Worm (Caenorhabditis elegans) whole organism, L3 larva: ENCODE measurements around the gene clec-3.

Experiments
- R02D3.7 ChIP-seq: fragments of 150-350 bp; optimal IDR thresholded peaks from 2 replicates; lab custom pipeline; 2014; ENCODE audit warnings: missing biosample characterization, missing genetic modification characterization
- ZK546.5 ChIP-seq: sonication (generic microtip); optimal IDR thresholded peaks from 2 replicates; lab custom pipeline; 2017; ENCODE audit warnings: missing biosample characterization, missing genetic modification characterization
- aly-2 ChIP-seq: fragments of 150-350 bp; optimal IDR thresholded peaks from 2 replicates; lab custom pipeline; 2014; ENCODE audit warnings: missing biosample characterization, missing genetic modification characterization
- ama-1 ChIP-seq: fragments of 150-350 bp; optimal IDR thresholded peaks from 2 replicates; lab custom pipeline; 2018
- ceh-16 ChIP-seq: sonication (generic microtip); optimal IDR thresholded peaks from 2 replicates; lab custom pipeline; 2017; ENCODE audit warnings: missing biosample characterization, missing genetic modification characterization
- ceh-28 ChIP-seq: fragments of 150-350 bp; optimal IDR thresholded peaks from 2 replicates; lab custom pipeline; 2014; ENCODE audit warnings: missing biosample characterization, missing genetic modification reagents, missing genetic modification characterization
- ceh-82 ChIP-seq: fragments of 150-350 bp; optimal IDR thresholded peaks from 2 replicates; lab custom pipeline; 2014; ENCODE audit warnings: missing biosample characterization, missing genetic modification characterization
- ceh-9 ChIP-seq: sonication (generic microtip); optimal IDR thresholded peaks from 2 replicates; lab custom pipeline; 2018; ENCODE audit warnings: missing biosample characterization, missing genetic modification characterization
- daf-12 ChIP-seq: fragments of 150-350 bp; optimal IDR thresholded peaks from 2 replicates; lab custom pipeline; 2014; ENCODE audit warnings: missing biosample characterization, missing genetic modification reagents, missing genetic modification characterization
- egl-27 ChIP-seq: sonication (generic microtip); optimal IDR thresholded peaks from 4 replicates; lab custom pipeline; 2017; ENCODE audit warnings: missing biosample characterization, missing genetic modification reagents, missing genetic modification characterization
- egl-5 ChIP-seq: fragments of 150-350 bp; optimal IDR thresholded peaks from 2 replicates; lab custom pipeline; 2017; ENCODE audit warnings: missing biosample characterization, missing genetic modification reagents, missing genetic modification characterization, inconsistent platforms
- elt-1 ChIP-seq: fragments of 150-350 bp; optimal IDR thresholded peaks from 2 replicates; lab custom pipeline; 2014; ENCODE audit warnings: missing biosample characterization, missing genetic modification characterization
- elt-2 ChIP-seq: sonication (generic microtip); optimal IDR thresholded peaks from 2 replicates; lab custom pipeline; 2016; ENCODE audit warnings: missing genetic modification reagents, mild to moderate bottlenecking, missing genetic modification characterization, missing compliant biosample characterization
- elt-3 ChIP-seq, 3 experiments: fragments of 150-350 bp in 1 of 3; sonication (generic microtip) in 2 of 3; optimal IDR thresholded peaks; 2 replicates in 2 of 3; 4 replicates in 1 of 3; lab custom pipeline; 2014 to 2017; ENCODE audit warnings: missing biosample characterization in 3 of 3, missing genetic modification characterization in 3 of 3
- eor-1 ChIP-seq, 2 experiments: fragments of 150-350 bp; optimal IDR thresholded peaks; 2 replicates each; lab custom pipeline; 2014 to 2018; ENCODE audit warnings: missing biosample characterization in 2 of 2, missing genetic modification characterization in 2 of 2
- hmg-11 ChIP-seq: sonication (generic microtip); optimal IDR thresholded peaks from 2 replicates; lab custom pipeline; 2016; ENCODE audit warnings: missing genetic modification characterization, missing compliant biosample characterization
- jun-1 ChIP-seq: fragments of 150-350 bp; optimal IDR thresholded peaks from 2 replicates; lab custom pipeline; 2014; ENCODE audit warnings: missing biosample characterization, missing genetic modification reagents, missing genetic modification characterization
- lin-15B ChIP-seq: fragments of 150-350 bp; optimal IDR thresholded peaks from 2 replicates; lab custom pipeline; 2014; ENCODE audit warnings: missing biosample characterization, missing genetic modification characterization
- lin-39 ChIP-seq: fragments of 150-350 bp; optimal IDR thresholded peaks from 2 replicates; lab custom pipeline; 2018; ENCODE audit warnings: missing biosample characterization, missing genetic modification reagents, missing genetic modification characterization
- mdl-1 ChIP-seq: fragments of 150-350 bp; optimal IDR thresholded peaks from 2 replicates; lab custom pipeline; 2014; ENCODE audit warnings: missing biosample characterization, missing genetic modification characterization
- mml-1 ChIP-seq: fragments of 150-350 bp; sonication (generic microtip); optimal IDR thresholded peaks from 3 replicates; lab custom pipeline; 2014; ENCODE audit warnings: missing biosample characterization, missing genetic modification characterization
- nfya-1 ChIP-seq: sonication (generic microtip); optimal IDR thresholded peaks from 2 replicates; lab custom pipeline; 2017; ENCODE audit warnings: missing genetic modification characterization, mild to moderate bottlenecking, missing compliant biosample characterization, antibody characterized with exemption, moderate library complexity; ENCODE audit not compliant: insufficient read depth
- nhr-23 ChIP-seq: fragments of 150-350 bp; optimal IDR thresholded peaks from 2 replicates; lab custom pipeline; 2014; ENCODE audit warnings: missing biosample characterization, missing genetic modification reagents, missing genetic modification characterization
- nhr-25 ChIP-seq: sonication (generic microtip); optimal IDR thresholded peaks from 2 replicates; lab custom pipeline; 2017; ENCODE audit warnings: missing biosample characterization, missing genetic modification characterization
- nhr-28 ChIP-seq: fragments of 150-350 bp; optimal IDR thresholded peaks from 2 replicates; lab custom pipeline; 2014; ENCODE audit warnings: missing biosample characterization, missing genetic modification characterization
- nhr-67 ChIP-seq: fragments of 150-350 bp; optimal IDR thresholded peaks from 2 replicates; lab custom pipeline; 2014; ENCODE audit warnings: missing biosample characterization, missing genetic modification characterization
- nhr-76 ChIP-seq: fragments of 150-350 bp; sonication (generic microtip); optimal IDR thresholded peaks from 5 replicates; lab custom pipeline; 2014; ENCODE audit warnings: missing biosample characterization, missing genetic modification characterization
- pha-4 ChIP-seq: fragments of 150-350 bp; optimal IDR thresholded peaks from 2 replicates; lab custom pipeline; 2014; ENCODE audit warnings: missing biosample characterization, missing genetic modification reagents, missing genetic modification characterization
- pqm-1 ChIP-seq: fragments of 150-350 bp; optimal IDR thresholded peaks from 2 replicates; lab custom pipeline; 2017; ENCODE audit warnings: missing biosample characterization, missing genetic modification characterization, inconsistent platforms
- snpc-4 ChIP-seq: fragments of 150-350 bp; optimal IDR thresholded peaks from 2 replicates; lab custom pipeline; 2014; ENCODE audit warnings: missing biosample characterization, missing genetic modification characterization
- tbx-2 ChIP-seq: sonication (generic microtip); optimal IDR thresholded peaks from 2 replicates; lab custom pipeline; 2016; ENCODE audit warnings: mild to moderate bottlenecking, missing genetic modification characterization, missing compliant biosample characterization
- unc-62 ChIP-seq: fragments of 150-350 bp; sonication (generic microtip); optimal IDR thresholded peaks from 4 replicates; lab custom pipeline; 2014; ENCODE audit warnings: missing biosample characterization, missing genetic modification reagents, missing genetic modification characterization
- zag-1 ChIP-seq: fragments of 150-350 bp; optimal IDR thresholded peaks from 2 replicates; lab custom pipeline; 2014; ENCODE audit warnings: missing biosample characterization, missing genetic modification characterization
- ztf-4 ChIP-seq: fragments of 150-350 bp; optimal IDR thresholded peaks from 2 replicates; lab custom pipeline; 2014; ENCODE audit warnings: missing biosample characterization, missing genetic modification characterization

clec-3 gene

DNA sequence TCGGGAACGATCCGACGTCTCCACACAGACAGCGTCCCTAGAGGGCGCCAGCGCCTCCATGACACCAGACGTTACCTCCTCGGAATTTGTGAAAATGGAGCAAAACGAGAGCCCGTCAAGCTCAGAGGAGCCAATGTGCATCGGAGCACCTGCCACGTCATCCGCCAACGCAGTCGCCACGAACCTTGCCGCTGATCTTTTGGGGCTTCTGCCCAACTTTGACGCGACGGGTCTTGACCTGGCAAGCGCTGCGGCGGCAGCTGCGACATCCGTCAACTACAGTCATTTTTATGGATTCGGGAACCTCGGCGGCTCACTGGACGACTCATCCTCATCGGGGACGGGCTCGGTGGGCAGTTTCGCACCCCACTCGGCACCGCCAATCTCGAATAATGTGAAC, 34.3 kb downstream of the clec-3 start:
- TF ChIP-seq ceh-82 (tag; lab: Kevin White, UChicago) (no peak), R02D3.7 (tag; lab: Kevin White, UChicago) (no peak), ZK546.5 (no peak), egl-5 (tag; lab: Kevin White, UChicago) (no peak), jun-1 (no peak), unc-62 (GFP tag; lab: Kevin White, UChicago) (no peak)
- TF ChIP-seq, all 47 proteins: peak for 0

DNA sequence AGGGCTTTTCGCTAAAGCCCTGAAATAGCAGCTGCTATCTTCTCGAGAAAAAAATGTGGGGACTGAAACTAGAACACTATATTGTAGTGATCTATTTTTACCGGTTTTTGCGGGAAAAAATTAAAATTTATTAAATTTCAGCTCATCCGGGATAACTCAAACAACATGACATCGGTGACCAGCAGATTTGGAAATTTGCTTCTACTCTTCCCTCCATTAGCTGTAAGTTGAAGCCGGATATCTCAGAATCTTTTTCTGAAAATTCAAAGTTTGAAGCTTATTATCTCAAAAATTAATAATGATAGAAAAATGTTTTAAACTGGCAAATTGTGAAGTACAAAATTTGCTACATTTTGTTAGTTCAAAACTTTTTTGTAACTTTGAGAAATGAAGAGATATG, 35.3 kb downstream of the clec-3 start:
- TF ChIP-seq mml-1 (tag; lab: Kevin White, UChicago) (no peak), hmg-11 (tag; lab: Kevin White, UChicago) (no peak), nhr-25 (tag; lab: Kevin White, UChicago) (no peak), nhr-23 (tag; lab: Kevin White, UChicago) (no peak), nhr-28 (no peak), egl-5 (tag; lab: Kevin White, UChicago) (no peak)

DNA sequence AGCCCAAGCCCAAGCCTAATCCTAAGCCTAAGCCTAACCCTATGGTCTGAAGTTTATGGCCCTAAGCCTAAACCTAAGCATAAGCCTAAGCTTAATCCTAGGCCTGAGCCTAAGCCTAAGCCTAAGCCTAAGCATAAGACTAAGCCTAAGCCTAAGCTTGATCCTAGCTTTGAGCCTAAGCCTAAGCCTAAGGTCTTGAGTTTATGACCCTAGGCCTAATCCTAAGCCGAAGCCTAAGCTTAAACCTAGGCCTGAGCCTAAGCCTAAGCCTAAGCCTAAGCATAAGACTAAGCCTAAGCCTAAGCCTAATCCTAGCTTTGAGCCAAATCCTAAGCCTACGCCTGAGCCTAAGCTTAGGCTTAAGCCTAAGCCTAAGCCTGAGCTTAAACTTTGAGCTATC, 40.6 kb downstream of the clec-3 start:
- TF ChIP-seq pqm-1: no peak
- TF ChIP-seq ZK546.5: no peak
- TF ChIP-seq daf-12 (tag; lab: Kevin White, UChicago): no peak
- no peak for TF ChIP-seq nhr-67 (tag; lab: Kevin White, UChicago)
- no peak for TF ChIP-seq ceh-9 (tag; lab: Kevin White, UChicago)
- TF ChIP-seq aly-2 (tag; lab: Kevin White, UChicago): no peak
- TF ChIP-seq hmg-11 (tag; lab: Kevin White, UChicago): no peak
- no peak for TF ChIP-seq nhr-28
- no peak for TF ChIP-seq nhr-76 (tag; lab: Kevin White, UChicago)
- TF ChIP-seq nhr-23 (tag; lab: Kevin White, UChicago): no peak
- TF ChIP-seq elt-1 (tag; lab: Kevin White, UChicago): no peak
- no peak for TF ChIP-seq mml-1 (tag; lab: Kevin White, UChicago)
- no peak for TF ChIP-seq mdl-1 (tag; lab: Kevin White, UChicago)
- no peak for TF ChIP-seq ceh-16 (tag; lab: Kevin White, UChicago)
- no peak for TF ChIP-seq unc-62 (GFP tag; lab: Kevin White, UChicago)
- no peak for TF ChIP-seq R02D3.7 (tag; lab: Kevin White, UChicago)
- TF ChIP-seq zag-1: no peak
- no peak for TF ChIP-seq eor-1 (tag; optimal IDR thresholded peaks at IDR 0.05; lab: Kevin White, UChicago)
- no peak for TF ChIP-seq lin-39 (tag; lab: Kevin White, UChicago)
- TF ChIP-seq egl-27: no peak
- TF ChIP-seq, all 47 proteins: peak for 0

DNA sequence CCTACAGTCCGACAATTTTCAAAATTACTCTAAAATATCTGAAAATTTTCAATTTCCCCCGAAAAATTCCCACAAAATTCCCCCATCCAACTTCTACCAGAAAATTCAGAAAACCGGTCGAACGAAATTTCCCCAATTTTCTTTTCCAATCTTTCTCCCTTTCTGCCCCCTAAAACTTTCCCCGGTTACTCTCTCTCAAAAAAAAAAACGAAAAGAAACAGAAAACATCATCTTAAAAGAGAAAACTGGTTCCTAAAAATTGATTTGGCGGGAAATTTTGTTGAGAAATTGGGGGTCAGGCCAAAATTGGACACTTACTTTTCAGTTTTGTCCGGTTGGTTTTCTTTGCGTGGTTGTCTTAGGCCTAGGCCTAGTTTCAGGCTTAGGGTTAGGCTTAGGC, 42.1 kb downstream of the clec-3 start:
- no peak for TF ChIP-seq snpc-4
- no peak for TF ChIP-seq nhr-76 (tag; lab: Kevin White, UChicago)
- TF ChIP-seq jun-1: no peak
- TF ChIP-seq ztf-4 (tag; lab: Kevin White, UChicago): no peak
- TF ChIP-seq lin-15B (tag; lab: Kevin White, UChicago): no peak
- TF ChIP-seq pqm-1: no peak
- TF ChIP-seq tbx-2 (tag; lab: Kevin White, UChicago): no peak
- no peak for TF ChIP-seq nfya-1 (tag; lab: Kevin White, UChicago)
- TF ChIP-seq mml-1 (tag; lab: Kevin White, UChicago): no peak
- TF ChIP-seq daf-12 (tag; lab: Kevin White, UChicago): no peak

DNA sequence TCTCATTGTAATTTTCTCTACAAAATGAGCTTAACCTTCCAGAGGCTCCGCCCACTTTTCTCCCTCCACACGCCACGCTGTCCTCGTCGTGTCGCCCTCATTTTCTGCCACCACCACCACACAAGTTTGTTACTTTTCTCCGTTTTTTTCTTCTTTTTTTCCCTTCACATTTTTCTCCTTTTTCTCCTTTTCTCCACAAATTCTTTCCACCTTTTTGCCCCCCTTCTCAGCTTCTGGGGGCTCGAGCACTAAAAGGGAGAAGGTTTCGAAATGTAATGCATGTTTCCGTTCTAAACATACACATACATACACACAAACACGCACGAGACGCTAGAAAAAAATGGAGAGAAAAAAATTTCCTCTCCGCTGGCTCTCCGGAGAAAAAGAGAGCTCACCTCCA, 43.1 kb downstream of the clec-3 start, which contains the start of gene nhr-88:
nhr-88 (plus strand) TSS at position 43 of the 400 bp plus-strand sequence.
- peak; percentile 43 for TF ChIP-seq ama-1 (lab: Kevin White, UChicago)
- TF ChIP-seq egl-5 (tag; lab: Kevin White, UChicago): no peak
- TF ChIP-seq aly-2 (tag; lab: Kevin White, UChicago): no peak
- peak; percentile 49 for TF ChIP-seq nfya-1 (tag; lab: Kevin White, UChicago)
- TF ChIP-seq hmg-11 (tag; lab: Kevin White, UChicago): peak; percentile 52

DNA sequence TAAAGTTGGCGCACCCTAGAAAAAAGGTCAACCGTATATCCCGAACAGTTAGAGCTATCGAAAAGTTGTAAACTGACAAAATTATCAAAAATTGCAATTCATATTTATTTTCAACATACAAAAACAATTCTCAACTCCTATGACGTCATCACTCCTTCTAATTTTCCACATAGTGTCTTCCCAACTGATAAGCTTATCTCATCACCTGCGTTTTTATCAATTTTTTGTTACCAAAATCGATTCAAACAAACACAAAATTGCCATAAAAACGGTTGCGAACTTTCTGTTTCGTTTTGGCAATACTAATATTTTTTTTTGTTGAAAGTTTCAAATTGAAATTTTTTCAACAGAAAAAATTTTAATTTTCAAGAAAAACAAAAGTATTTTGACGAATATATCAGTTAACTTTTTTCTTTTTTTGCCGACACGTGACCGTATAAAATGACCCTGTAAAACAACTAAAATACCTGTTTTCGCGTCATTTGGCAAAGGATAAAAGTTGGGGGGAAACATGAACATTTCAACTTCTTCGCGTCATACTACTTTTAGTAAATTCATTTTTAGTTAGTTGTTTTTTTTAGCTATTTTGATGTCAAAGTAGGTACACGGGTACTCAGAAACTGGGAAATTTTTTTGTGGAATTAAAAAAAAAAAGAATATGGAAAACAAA, 44.0 kb downstream of the clec-3 start:
- TF ChIP-seq ceh-28: peak; percentile 24
- TF ChIP-seq elt-2 (tag; lab: Kevin White, UChicago): peak; percentile 96
- peak; percentile 69 for TF ChIP-seq pqm-1
- TF ChIP-seq pha-4 (tag; lab: Kevin White, UChicago): peak; percentile 70
- no peak for TF ChIP-seq egl-27
- peak; percentile 37 for TF ChIP-seq jun-1
- no peak for TF ChIP-seq elt-3 (tag; optimal IDR thresholded peaks at IDR 0.05; lab: Kevin White, UChicago)
- peak; percentile 16 for TF ChIP-seq ztf-4 (tag; lab: Kevin White, UChicago)
- TF ChIP-seq, all 47 proteins: peak for 6
